Fruit fly (Drosophila melanogaster) whole organism, wandering third instar larva: ENCODE data around the gene CG8031.

Source experiments
- CG9705 ChIP-seq: fragments of 200-800 bp; sonication (Bioruptor generic); optimal IDR thresholded peaks from 2 replicates; lab custom pipeline; 2018; ENCODE audit warnings: missing biosample characterization, mild to moderate bottlenecking, missing genetic modification characterization
- Mio ChIP-seq: sonication (Bioruptor generic); optimal IDR thresholded peaks from 2 replicates; lab custom pipeline; 2016; ENCODE audit warnings: missing biosample characterization, missing genetic modification characterization
- h ChIP-seq: fragments of 200-800 bp; sonication (Bioruptor generic); optimal IDR thresholded peaks from 3 replicates; lab custom pipeline; 2016; ENCODE audit warnings: missing biosample characterization, mild to moderate bottlenecking, missing genetic modification characterization

DNA sequence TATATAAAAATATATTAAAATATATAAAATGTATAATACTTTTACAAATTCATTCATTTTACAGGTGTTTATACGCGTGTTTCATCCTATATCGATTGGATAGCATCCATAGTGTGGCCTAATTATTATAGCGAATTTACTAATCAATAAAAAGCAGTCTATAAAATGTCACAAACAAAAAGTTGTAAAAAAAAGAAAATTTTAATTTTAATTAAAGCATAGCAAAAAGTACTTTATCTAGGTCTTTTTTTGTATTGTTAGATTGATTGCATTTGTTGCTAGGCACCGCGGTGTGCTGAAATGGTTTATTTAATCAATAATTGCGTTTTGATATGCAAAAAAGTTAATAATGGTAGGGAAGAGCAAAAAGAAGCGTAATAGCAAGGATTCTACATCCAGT is 32.7 kb upstream of the CG8031 start, which contains the start of gene CG45122:
- TF ChIP-seq Mio (GFP tag; lab: Kevin White, UChicago) (no peak), CG9705 (no peak), h (GFP tag; lab: Kevin White, UChicago) (no peak)
